Worm (Caenorhabditis elegans) whole organism, L4/young adult: Measurements from ENCODE around the gene kin-2.

ENCODE experiments used
- W03F9.2 ChIP-seq: fragments of 150-350 bp; optimal IDR thresholded peaks from 2 replicates; lab custom pipeline; 2014; ENCODE audit warnings: missing biosample characterization, missing genetic modification characterization
- dao-5 ChIP-seq: sonication (generic microtip); optimal IDR thresholded peaks from 2 replicates; lab custom pipeline; 2016; ENCODE audit warnings: missing genotype, missing genetic modification characterization, moderate library complexity, missing compliant biosample characterization
- him-1 ChIP-seq: sonication (generic microtip); optimal IDR thresholded peaks from 2 replicates; lab custom pipeline; 2016; ENCODE audit warnings: missing genotype, missing genetic modification reagents, missing genetic modification characterization, missing compliant biosample characterization

ce11 chrX:5935473-5935872 is 42.2 kb downstream of the kin-2 start, which contains the start of gene C46F4.3:
- TF ChIP-seq him-1, result no peak
- no peak for TF ChIP-seq W03F9.2
- no peak for TF ChIP-seq dao-5 (tag; lab: Kevin White, UChicago)
